Worm (Caenorhabditis elegans) whole organism, L3 larva: ENCODE results near the gene C25H3.11.

ENCODE experiments used
- egl-27 ChIP-seq: sonication (generic microtip); optimal IDR thresholded peaks from 4 replicates; lab custom pipeline; 2017; ENCODE audit warnings: missing biosample characterization, missing genetic modification reagents, missing genetic modification characterization
- fkh-10 ChIP-seq: sonication (generic microtip); optimal IDR thresholded peaks from 2 replicates; lab custom pipeline; 2017; ENCODE audit warnings: missing biosample characterization, missing genetic modification reagents, missing genetic modification characterization
- lin-15B ChIP-seq: fragments of 150-350 bp; optimal IDR thresholded peaks from 2 replicates; lab custom pipeline; 2014; ENCODE audit warnings: missing biosample characterization, missing genetic modification characterization
- nhr-28 ChIP-seq: fragments of 150-350 bp; optimal IDR thresholded peaks from 2 replicates; lab custom pipeline; 2014; ENCODE audit warnings: missing biosample characterization, missing genetic modification characterization
- unc-39 ChIP-seq: sonication (generic microtip); optimal IDR thresholded peaks from 4 replicates; lab custom pipeline; 2017; ENCODE audit warnings: missing biosample characterization, missing genetic modification characterization

- no peak for TF ChIP-seq lin-15B (tag; lab: Kevin White, UChicago)
- TF ChIP-seq nhr-28 (tag; lab: Kevin White, UChicago) = no peak
- TF ChIP-seq unc-39 (tag; lab: Kevin White, UChicago) = no peak
- TF ChIP-seq egl-27 (tag; lab: Kevin White, UChicago) = no peak
- no peak for TF ChIP-seq fkh-10 (GFP tag; lab: Kevin White, UChicago)
These were observed 27.0 kb upstream of the C25H3.11 start, which contains the start of the genes C18A3.10 and C18A3.3 for ce11 chrII:5715745-5716357.
